Worm (Caenorhabditis elegans) whole organism, young adult: ENCODE measurements around the gene T19H12.3.

Experiments used
- him-1 ChIP-seq: sonication (generic microtip); optimal IDR thresholded peaks from 2 replicates; lab custom pipeline; 2016; ENCODE audit warnings: missing genotype, missing genetic modification reagents, missing genetic modification characterization, missing compliant biosample characterization
- madf-3 ChIP-seq: fragments of 200-800 bp; sonication (Bioruptor generic); IDR thresholded peaks from 2 replicates; pipeline ENCODE4 v1.3.6; 2022; ENCODE audit warnings: missing genetic modification reagents, missing genetic modification characterization, missing compliant biosample characterization
- sea-2 ChIP-seq: fragments of 200-800 bp; sonication (Bioruptor generic); IDR thresholded peaks from 2 replicates; pipeline ENCODE4 v1.3.6; 2022; ENCODE audit warnings: missing genetic modification characterization, missing compliant biosample characterization
- snpc-4 ChIP-seq, 5 experiments: fragments of 150-350 bp in 1 of 5; sonication (generic microtip) in 4 of 5; optimal IDR thresholded peaks; 2 replicates each; lab custom pipeline; 2014 to 2018; ENCODE audit warnings: missing genetic modification characterization in 5 of 5, missing biosample characterization in 3 of 5, antibody characterized with exemption in 2 of 5, mild to moderate bottlenecking in 2 of 5, missing compliant biosample characterization in 2 of 5, missing genotype in 2 of 5, moderate library complexity in 2 of 5, missing genetic modification reagents in 1 of 5
- unc-62 ChIP-seq: fragments of 150-350 bp; optimal IDR thresholded peaks from 2 replicates; lab custom pipeline; 2014; ENCODE audit warnings: missing biosample characterization, missing genetic modification reagents, missing genetic modification characterization
- zim-3 ChIP-seq: sonication (generic microtip); optimal IDR thresholded peaks from 2 replicates; lab custom pipeline; 2017; ENCODE audit warnings: mild to moderate bottlenecking, missing genetic modification characterization, moderate library complexity, missing compliant biosample characterization

- no peak for TF ChIP-seq him-1
- TF ChIP-seq sea-2 (GFP tag; lab: Robert Waterston, UW), result no peak
- no peak for TF ChIP-seq zim-3 (tag; lab: Kevin White, UChicago)
- no peak for TF ChIP-seq unc-62 (GFP tag; lab: Kevin White, UChicago)
- TF ChIP-seq snpc-4 (GFP tag; optimal IDR thresholded peaks at IDR 0.05; lab: Kevin White, UChicago), result no peak
- no peak for TF ChIP-seq snpc-4 (tag; optimal IDR thresholded peaks at IDR 0.05; lab: Kevin White, UChicago)
- TF ChIP-seq madf-3, result no peak
Observed at ce11 chrV:4862737-4863136, 22.7 kb upstream of the T19H12.3 start, which contains the start of gene C37H5.13.
